Worm (Caenorhabditis elegans): ENCODE results near the gene rpc-11.
A peak's percentile ranks its signal among the peaks of the same experiment; 100 is the strongest.

The rpc-11 gene

ce11 chrIV:1397895-1398294 lies 11.9 kb downstream of the rpc-11 start:
- TF ChIP-seq nhr-25 (tag; optimal IDR thresholded peaks at IDR 0.05; ENCODE audit: borderline replicate concordance, insufficient read depth) (no peak), unc-62 (GFP tag; optimal IDR thresholded peaks at IDR 0.05 in 1 of 2) (peak in 1 of 2 experiments; percentile 96), unc-62 (tag; optimal IDR thresholded peaks at IDR 0.05) (no peak)

ce11 chrIV:1394077-1394476 lies 15.8 kb downstream of the rpc-11 start:
- TF ChIP-seq mep-1 (tag; optimal IDR thresholded peaks at IDR 0.05) (no peak), nhr-42 (GFP tag; IDR thresholded peaks at IDR 0.05) (no peak), egl-27 (tag; optimal IDR thresholded peaks at IDR 0.05) (no peak), nhr-11 (tag; optimal IDR thresholded peaks at IDR 0.05) (no peak), fos-1 (tag; optimal IDR thresholded peaks at IDR 0.05) (no peak), ceh-62 (tag; optimal IDR thresholded peaks at IDR 0.05) (no peak), tag-97 (GFP tag; IDR thresholded peaks at IDR 0.05) (no peak), dve-1 (tag; optimal IDR thresholded peaks at IDR 0.05; ENCODE audit: insufficient read depth) (no peak), nhr-10 (tag; optimal IDR thresholded peaks at IDR 0.05) (no peak), lin-1 (GFP tag; IDR thresholded peaks at IDR 0.05) (no peak), daf-19 (GFP tag; conservative IDR thresholded peaks at IDR 0.05) (no peak), lir-3 (tag; optimal IDR thresholded peaks at IDR 0.05) (no peak), zfp-2 (tag; optimal IDR thresholded peaks at IDR 0.05) (no peak), lsy-2 (tag; optimal IDR thresholded peaks at IDR 0.05) (no peak)

- TF ChIP-seq pqm-1 (tag; optimal IDR thresholded peaks at IDR 0.05) (no peak), snpc-1.2 (GFP tag; IDR thresholded peaks at IDR 0.05) (no peak), madf-5 (GFP tag; IDR thresholded peaks at IDR 0.05) (no peak), ceh-28 (tag; optimal IDR thresholded peaks at IDR 0.05) (no peak), duxl-1 (tag; optimal IDR thresholded peaks at IDR 0.05; ENCODE audit: poor library complexity) (no peak), cey-2 (tag; optimal IDR thresholded peaks at IDR 0.05; ENCODE audit: borderline replicate concordance, insufficient read depth) (no peak), mxl-3 (GFP tag; optimal IDR thresholded peaks at IDR 0.05) (no peak), F44E2.7 (GFP tag; IDR thresholded peaks at IDR 0.05) (no peak), dmd-6 (GFP tag; IDR thresholded peaks at IDR 0.05) (no peak), daf-16 (GFP tag; optimal IDR thresholded peaks at IDR 0.05) (no peak), daf-16 (tag; optimal IDR thresholded peaks at IDR 0.05) (peak; percentile 26), lin-38 (GFP tag; IDR thresholded peaks at IDR 0.05) (no peak), mdt-29 (GFP tag; IDR thresholded peaks at IDR 0.05) (no peak), saeg-2 (GFP tag; IDR thresholded peaks at IDR 0.05) (no peak), nhr-10 (tag; optimal IDR thresholded peaks at IDR 0.05) (no peak), T20F7.1 (GFP tag; optimal IDR thresholded peaks at IDR 0.05) (no peak), R02D3.7 (tag; optimal IDR thresholded peaks at IDR 0.05) (no peak), unc-62 (GFP tag; optimal IDR thresholded peaks at IDR 0.05 in 1 of 2) (peak in 1 of 2 experiments; percentile 48), unc-62 (tag; optimal IDR thresholded peaks at IDR 0.05) (no peak), zip-11 (GFP tag; IDR thresholded peaks at IDR 0.05) (no peak)
Observed at ce11 chrIV:1391446-1391845, 18.4 kb downstream of the rpc-11 start.

DNA sequence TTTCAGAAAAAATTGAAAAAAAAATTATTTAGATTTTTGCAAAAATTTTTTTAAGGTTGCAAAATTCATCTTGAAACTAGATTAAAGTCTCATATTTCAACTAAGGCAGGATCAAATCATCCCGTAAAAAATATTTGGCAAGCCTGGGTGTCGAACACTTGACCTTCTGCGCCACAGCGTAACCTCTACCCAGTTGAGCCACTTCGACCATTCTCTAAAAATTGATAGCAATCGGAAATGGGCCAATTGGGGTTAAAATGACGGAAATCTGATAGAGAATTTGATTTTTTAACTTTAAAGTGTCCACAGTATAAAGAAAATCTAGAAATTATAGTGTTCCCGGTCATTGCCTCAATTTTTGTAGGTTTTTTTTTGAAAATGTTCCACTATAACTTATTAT lies 19.7 kb downstream of the rpc-11 start:
- TF ChIP-seq ctbp-1 (GFP tag; IDR thresholded peaks at IDR 0.05) (no peak), pha-4 (GFP tag; IDR thresholded peaks at IDR 0.05) (no peak), pha-4 (tag; optimal IDR thresholded peaks at IDR 0.05) (no peak), tra-1 (GFP tag; IDR thresholded peaks at IDR 0.05) (no peak), hmg-1.1 (GFP tag; IDR thresholded peaks at IDR 0.05) (no peak), daf-19 (GFP tag; conservative IDR thresholded peaks at IDR 0.05) (no peak), vab-7 (GFP tag; IDR thresholded peaks at IDR 0.05) (0 out of 2 replicates have a peak, but pooled peaks have one; percentile 26), set-16 (GFP tag; IDR thresholded peaks at IDR 0.05) (no peak), lin-38 (GFP tag; IDR thresholded peaks at IDR 0.05) (0 out of 2 replicates have a peak, but pooled peaks have one; percentile 19), ZK546.5 (tag; optimal IDR thresholded peaks at IDR 0.05) (no peak), cey-2 (tag; optimal IDR thresholded peaks at IDR 0.05; ENCODE audit: borderline replicate concordance, insufficient read depth) (no peak), F10B5.3 (tag; optimal IDR thresholded peaks at IDR 0.05) (no peak), F26F4.8 (GFP tag; conservative IDR thresholded peaks at IDR 0.05) (no peak), nhr-102 (tag; optimal IDR thresholded peaks at IDR 0.05) (no peak), Y75B8A.6 (GFP tag; IDR thresholded peaks at IDR 0.05) (no peak), aha-1 (tag) (no peak), R02D3.7 (tag; optimal IDR thresholded peaks at IDR 0.05) (no peak), aly-2 (tag; optimal IDR thresholded peaks at IDR 0.05) (no peak), Y105C5A.15 (GFP tag; IDR thresholded peaks at IDR 0.05) (no peak)
